Fruit fly (Drosophila melanogaster): Measurements from ENCODE around the gene CG7202.

CG7202 gene

dm6 chr3L:21507354-21507928 lies 14.9 kb upstream of the CG7202 start, which contains the start of the genes Glg1 and M6:
Gene Glg1 (minus strand): TSS chr3L:21507538.
Gene M6 (plus strand): TSS chr3L:21507852.
- TF ChIP-seq CG2129 (GFP tag; IDR thresholded peaks at IDR 0.05; ENCODE audit: partially characterized antibody) (peak; percentile 89), esg (GFP tag; conservative IDR thresholded peaks at IDR 0.05) (peak; percentile 23; the same call in 1 of the 2 replicates), CTCF (GFP tag; optimal IDR thresholded peaks at IDR 0.05) (peak; percentile 63), CG6765 (GFP tag; optimal IDR thresholded peaks at IDR 0.05) (no peak), vfl (GFP tag; optimal IDR thresholded peaks at IDR 0.05) (peak; percentile 57), CG16813 (GFP tag; IDR thresholded peaks at IDR 0.05; ENCODE audit: partially characterized antibody) (peak; percentile 96), phol (tag; optimal IDR thresholded peaks at IDR 0.05) (peak; percentile 95), CG17328 (GFP tag; IDR thresholded peaks at IDR 0.05) (peak; percentile 67), Meics (GFP tag; optimal IDR thresholded peaks at IDR 0.05) (peak; percentile 71), CG6683 (GFP tag; optimal IDR thresholded peaks at IDR 0.05) (peak; percentile 8), CG12219 (GFP tag; optimal IDR thresholded peaks at IDR 0.05) (peak; percentile 31), Hr78 (GFP tag; optimal IDR thresholded peaks at IDR 0.05) (peak in 1 of 2 experiments; percentile 40), CG17912 (GFP tag; optimal IDR thresholded peaks at IDR 0.05) (no peak), fd102C (GFP tag; optimal IDR thresholded peaks at IDR 0.05) (peak; percentile 12), nmo (GFP tag; optimal IDR thresholded peaks at IDR 0.05) (peak; percentile 82), zfh1 (GFP tag; IDR thresholded peaks at IDR 0.05) (peak; percentile 57; the same call in 2 of the 3 replicates), Ptx1 (GFP tag; IDR thresholded peaks at IDR 0.05) (peak; percentile 61), Sin3A (optimal IDR thresholded peaks at IDR 0.05) (peak; percentile 79), Dip3 (GFP tag; optimal IDR thresholded peaks at IDR 0.05) (peak; percentile 63), CG7839 (tag; optimal IDR thresholded peaks at IDR 0.05) (peak; percentile 70), so (GFP tag; IDR thresholded peaks at IDR 0.05) (no peak), knrl (GFP tag; IDR thresholded peaks at IDR 0.05; ENCODE audit: partially characterized antibody) (peak; percentile 96), Camta (GFP tag; optimal IDR thresholded peaks at IDR 0.05) (peak; percentile 34), Ssrp (tag; optimal IDR thresholded peaks at IDR 0.05) (peak; percentile 55), CG2712 (tag; optimal IDR thresholded peaks at IDR 0.05) (peak; percentile 82), CG12659 (GFP tag; optimal IDR thresholded peaks at IDR 0.05) (peak; percentile 86), ems (GFP tag; optimal IDR thresholded peaks at IDR 0.05) (peak; percentile 59), kay (GFP tag; optimal IDR thresholded peaks at IDR 0.05) (peak; percentile 46), CG7928 (GFP tag; optimal IDR thresholded peaks at IDR 0.05) (peak; percentile 5), nerfin-1 (tag; optimal IDR thresholded peaks at IDR 0.05) (no peak), Tbp (GFP tag; optimal IDR thresholded peaks at IDR 0.05) (no peak), CG17568 (GFP tag; optimal IDR thresholded peaks at IDR 0.05) (no peak), zen2 (GFP tag; IDR thresholded peaks at IDR 0.05; ENCODE audit: partially characterized antibody) (peak; percentile 74), CG17385 (GFP tag; optimal IDR thresholded peaks at IDR 0.05) (peak; percentile 63), cad (GFP tag; optimal IDR thresholded peaks at IDR 0.05) (no peak), Sry-δ (GFP tag; optimal IDR thresholded peaks at IDR 0.05) (peak; percentile 86), CG14667 (GFP tag; IDR thresholded peaks at IDR 0.05) (peak; percentile 15; the same call in 1 of the 2 replicates), z (GFP tag; IDR thresholded peaks at IDR 0.05) (no peak), CG10565 (GFP tag; optimal IDR thresholded peaks at IDR 0.05) (no peak), HLH4C (GFP tag; IDR thresholded peaks at IDR 0.05; ENCODE audit: partially characterized antibody) (peak; percentile 93), Max (GFP tag; optimal IDR thresholded peaks at IDR 0.05) (peak; percentile 65), CG3407 (GFP tag; optimal IDR thresholded peaks at IDR 0.05) (no peak), H2.0 (GFP tag; IDR thresholded peaks at IDR 0.05) (peak; percentile 46), fd3F (GFP tag; optimal IDR thresholded peaks at IDR 0.05) (peak; percentile 38), Hr3 (GFP tag; optimal IDR thresholded peaks at IDR 0.05) (peak; percentile 71), CG5245 (GFP tag; optimal IDR thresholded peaks at IDR 0.05) (no peak), Dad (GFP tag; optimal IDR thresholded peaks at IDR 0.05) (peak; percentile 49), Taf1 (GFP tag; IDR thresholded peaks at IDR 0.05) (0 out of 2 replicates have a peak, but pooled peaks have one; percentile 28), CG8089 (GFP tag; optimal IDR thresholded peaks at IDR 0.05) (peak; percentile 17), CG2202 (tag; optimal IDR thresholded peaks at IDR 0.05) (peak; percentile 62)
